Worm (Caenorhabditis elegans) whole organism, early embryonic: ENCODE data around the gene mtpn-1.

Source experiments
- ama-1 ChIP-seq: fragments of 150-350 bp; optimal IDR thresholded peaks from 2 replicates; lab custom pipeline; 2014
- hmbx-1 ChIP-seq: sonication (generic microtip); optimal IDR thresholded peaks from 2 replicates; lab custom pipeline; 2016; ENCODE audit warnings: mild to moderate bottlenecking, missing genetic modification characterization, missing compliant biosample characterization

DNA sequence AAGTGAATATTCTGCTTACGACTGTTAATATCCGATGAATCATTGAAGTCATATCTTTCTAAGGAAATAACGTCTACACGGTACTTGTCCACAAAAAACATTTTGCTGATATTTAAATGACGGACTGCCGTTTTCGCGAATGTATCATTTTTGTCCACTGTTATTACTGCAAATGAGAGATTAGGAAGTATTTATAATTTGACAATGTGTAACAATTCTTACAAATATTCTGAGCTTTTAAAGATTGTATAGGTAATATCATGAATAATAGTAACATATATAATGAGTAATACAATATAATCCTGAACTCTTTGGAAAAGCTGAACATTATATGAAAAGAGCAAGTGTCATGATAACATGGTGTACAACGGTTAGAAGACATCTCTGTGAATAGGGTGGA lies 12.5 kb downstream of the mtpn-1 start, which contains the start of gene glr-7:
- no peak for TF ChIP-seq ama-1 (lab: Kevin White, UChicago)
- TF ChIP-seq hmbx-1 = no peak
